Worm (Caenorhabditis elegans) whole organism, late embryonic: Measurements from ENCODE around the gene sgn-1.
A peak's percentile ranks its signal among the peaks of the same experiment; 100 is the strongest.

Experiments used
- K09A11.1 ChIP-seq: sonication (generic microtip); optimal IDR thresholded peaks from 2 replicates; lab custom pipeline; 2017; ENCODE audit warnings: antibody characterized with exemption, mild to moderate bottlenecking, missing genetic modification characterization, missing compliant biosample characterization; ENCODE audit not compliant: insufficient read depth
- ama-1 ChIP-seq: fragments of 150-350 bp; optimal IDR thresholded peaks from 2 replicates; lab custom pipeline; 2014
- hlh-30 ChIP-seq: sonication (generic microtip); optimal IDR thresholded peaks from 2 replicates; lab custom pipeline; 2017; ENCODE audit warnings: antibody characterized with exemption, missing genetic modification characterization, missing compliant biosample characterization; ENCODE audit not compliant: insufficient read depth
- nhr-11 ChIP-seq: fragments of 150-350 bp; optimal IDR thresholded peaks from 2 replicates; lab custom pipeline; 2014; ENCODE audit warnings: missing biosample characterization, missing genetic modification characterization
- nhr-232 ChIP-seq: sonication (generic microtip); optimal IDR thresholded peaks from 2 replicates; lab custom pipeline; 2016; ENCODE audit warnings: missing genetic modification characterization, missing compliant biosample characterization
- sdc-2 ChIP-seq: sonication (generic microtip); optimal IDR thresholded peaks from 2 replicates; lab custom pipeline; 2016; ENCODE audit warnings: missing genotype, missing genetic modification characterization, missing compliant biosample characterization
- tbx-2 ChIP-seq: sonication (generic microtip); optimal IDR thresholded peaks from 2 replicates; lab custom pipeline; 2016; ENCODE audit warnings: missing genetic modification characterization, missing compliant biosample characterization
- unc-55 ChIP-seq: sonication (generic microtip); optimal IDR thresholded peaks from 2 replicates; lab custom pipeline; 2017; ENCODE audit warnings: missing biosample characterization, missing genetic modification reagents, missing genetic modification characterization
- ztf-16 ChIP-seq: sonication (generic microtip); optimal IDR thresholded peaks from 2 replicates; lab custom pipeline; 2017; ENCODE audit warnings: missing genetic modification characterization, missing compliant biosample characterization

DNA sequence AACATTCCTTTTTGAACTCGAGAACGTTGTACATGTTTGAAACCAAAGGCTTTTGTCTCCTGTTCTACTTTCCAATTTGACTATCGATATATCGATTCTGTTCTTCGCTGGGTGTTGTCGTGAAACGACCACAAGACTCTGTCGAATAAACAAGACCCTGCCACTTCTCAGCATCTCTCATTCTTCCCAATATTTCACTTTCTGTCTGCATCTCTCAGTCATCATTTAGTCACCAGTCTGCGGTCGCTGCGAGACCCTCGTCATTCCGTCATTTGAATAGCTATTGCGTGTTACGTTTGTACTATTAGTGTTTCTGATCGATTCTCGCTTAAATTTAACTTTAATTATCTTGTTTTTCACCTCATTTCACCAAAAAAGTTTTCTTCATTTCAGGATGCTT is 3.9 kb upstream of the sgn-1 start:
- peak; percentile 50 for TF ChIP-seq K09A11.1 (tag; lab: Kevin White, UChicago)
- peak; percentile 50 for TF ChIP-seq tbx-2
- TF ChIP-seq ama-1 (lab: Kevin White, UChicago): peak; percentile 55
- no peak for TF ChIP-seq nhr-11 (tag; lab: Kevin White, UChicago)
- TF ChIP-seq hlh-30 (tag; lab: Kevin White, UChicago): peak; percentile 100
- no peak for TF ChIP-seq nhr-232 (tag; lab: Kevin White, UChicago)
- TF ChIP-seq unc-55 (GFP tag; lab: Kevin White, UChicago): peak; percentile 97
- peak; percentile 36 for TF ChIP-seq sdc-2
- TF ChIP-seq ztf-16 (tag; lab: Kevin White, UChicago): peak; percentile 13
